Fruit fly (Drosophila melanogaster): Measurements from ENCODE around the gene CG3609.

CG3609 gene

dm6 chr2L:2364200-2364754 is 10.2 kb downstream of the CG3609 start (continued):
- TF ChIP-seq Meics (GFP tag; optimal IDR thresholded peaks at IDR 0.05) = no peak
- TF ChIP-seq CG11093 (GFP tag; IDR thresholded peaks at IDR 0.05) = no peak
- no peak for TF ChIP-seq emc (GFP tag; optimal IDR thresholded peaks at IDR 0.05)
- TF ChIP-seq nau (GFP tag; optimal IDR thresholded peaks at IDR 0.05) = no peak
- TF ChIP-seq Asciz (GFP tag; optimal IDR thresholded peaks at IDR 0.05) = no peak
- no peak for TF ChIP-seq CG12155 (GFP tag; optimal IDR thresholded peaks at IDR 0.05)
- TF ChIP-seq Usf (GFP tag; optimal IDR thresholded peaks at IDR 0.05) = no peak

dm6 chr2L:2363626-2364147 is 10.7 kb downstream of the CG3609 start:
- TF ChIP-seq CG11723 (GFP tag; optimal IDR thresholded peaks at IDR 0.05) = peak; percentile 81
- peak; percentile 47 for TF ChIP-seq CG3995 (GFP tag; optimal IDR thresholded peaks at IDR 0.05)
- peak; percentile 77 for TF ChIP-seq slou (GFP tag; optimal IDR thresholded peaks at IDR 0.05)
- TF ChIP-seq E2f1 (GFP tag; IDR thresholded peaks at IDR 0.05) = peak; percentile 84
- TF ChIP-seq Hr39 (optimal IDR thresholded peaks at IDR 0.05) = no peak
- peak; percentile 71 to 72 for TF ChIP-seq Pdp1 (GFP tag; optimal IDR thresholded peaks at IDR 0.05)
- peak; percentile 86 for TF ChIP-seq Dek (tag; optimal IDR thresholded peaks at IDR 0.05)
- TF ChIP-seq pnt (GFP tag; optimal IDR thresholded peaks at IDR 0.05) = peak; percentile 56
- peak; percentile 84 for TF ChIP-seq CG12071 (GFP tag; optimal IDR thresholded peaks at IDR 0.05)
- peak; percentile 93 for TF ChIP-seq vvl (GFP tag; IDR thresholded peaks at IDR 0.05)
- TF ChIP-seq CG13123 (GFP tag; optimal IDR thresholded peaks at IDR 0.05) = peak; percentile 47
- TF ChIP-seq dati (GFP tag; IDR thresholded peaks at IDR 0.05) = peak; percentile 53; the same call in 1 of the 2 replicates
- TF ChIP-seq CG1832 (GFP tag; optimal IDR thresholded peaks at IDR 0.05) = no peak
- no peak for TF ChIP-seq CG15073 (GFP tag; optimal IDR thresholded peaks at IDR 0.05)
- TF ChIP-seq CG5245 (GFP tag; optimal IDR thresholded peaks at IDR 0.05) = peak; percentile 70
- TF ChIP-seq ara (GFP tag; IDR thresholded peaks at IDR 0.05) = peak; percentile 79; the same call in 1 of the 2 replicates
- peak; percentile 34 for TF ChIP-seq CG9876 (GFP tag; optimal IDR thresholded peaks at IDR 0.05)
- TF ChIP-seq CG17328 (GFP tag; IDR thresholded peaks at IDR 0.05) = peak; percentile 89
- peak; percentile 68; the same call in 2 of the 3 replicates for TF ChIP-seq Mrtf (GFP tag; IDR thresholded peaks at IDR 0.05)
- peak; percentile 57 for TF ChIP-seq repo (GFP tag; optimal IDR thresholded peaks at IDR 0.05)
- peak; percentile 87 for TF ChIP-seq Max (GFP tag; optimal IDR thresholded peaks at IDR 0.05)
- TF ChIP-seq mam (GFP tag; optimal IDR thresholded peaks at IDR 0.05) = peak; percentile 61
- TF ChIP-seq HLHmδ (GFP tag; optimal IDR thresholded peaks at IDR 0.05) = peak; percentile 57
- peak; percentile 64 for TF ChIP-seq CG7271 (tag; optimal IDR thresholded peaks at IDR 0.05)
- no peak for TF ChIP-seq luna (GFP tag; optimal IDR thresholded peaks at IDR 0.05)
- peak; percentile 60 for TF ChIP-seq pho (GFP tag; optimal IDR thresholded peaks at IDR 0.05)
- peak; percentile 91 for TF ChIP-seq scrt (GFP tag; optimal IDR thresholded peaks at IDR 0.05)
- peak; percentile 80 for TF ChIP-seq lmd (GFP tag; IDR thresholded peaks at IDR 0.05)
- no peak for TF ChIP-seq h (optimal IDR thresholded peaks at IDR 0.05)
- peak; percentile 74 for TF ChIP-seq CG12942 (GFP tag; optimal IDR thresholded peaks at IDR 0.05)
- peak; percentile 83 for TF ChIP-seq CG6254 (GFP tag; optimal IDR thresholded peaks at IDR 0.05)
- TF ChIP-seq CG9817 (tag; optimal IDR thresholded peaks at IDR 0.05) = peak; percentile 85
- peak; percentile 33 for TF ChIP-seq eyg (GFP tag; optimal IDR thresholded peaks at IDR 0.05)
- peak; percentile 88 for TF ChIP-seq Xbp1 (GFP tag; optimal IDR thresholded peaks at IDR 0.05)
- TF ChIP-seq inv (GFP tag; IDR thresholded peaks at IDR 0.05; ENCODE audit: partially characterized antibody) = no peak
- TF ChIP-seq seq (GFP tag; IDR thresholded peaks at IDR 0.05) = peak; percentile 91
- peak; percentile 56; the same call in 1 of the 2 replicates for TF ChIP-seq klu (GFP tag; IDR thresholded peaks at IDR 0.05)
- TF ChIP-seq CG17186 (GFP tag; optimal IDR thresholded peaks at IDR 0.05) = peak; percentile 4
- TF ChIP-seq Atf3 (GFP tag; optimal IDR thresholded peaks at IDR 0.05) = peak; percentile 19
- no peak for TF ChIP-seq Dp (GFP tag; optimal IDR thresholded peaks at IDR 0.05)
- peak; percentile 88 for TF ChIP-seq nau (GFP tag; optimal IDR thresholded peaks at IDR 0.05)
- no peak for TF ChIP-seq ab (GFP tag; optimal IDR thresholded peaks at IDR 0.05)
- peak; percentile 92 for TF ChIP-seq row (GFP tag; IDR thresholded peaks at IDR 0.05)
- peak; percentile 49 for TF ChIP-seq danr (GFP tag; IDR thresholded peaks at IDR 0.05)
